Worm (Caenorhabditis elegans) whole organism, early embryonic: ENCODE results near the gene asg-2.

Experiments
- B0310.2 ChIP-seq: sonication (generic microtip); optimal IDR thresholded peaks from 2 replicates; lab custom pipeline; 2016; ENCODE audit warnings: mild to moderate bottlenecking, missing genetic modification characterization, missing compliant biosample characterization
- F13C5.2 ChIP-seq: sonication (generic microtip); optimal IDR thresholded peaks from 2 replicates; lab custom pipeline; 2017; ENCODE audit warnings: mild to moderate bottlenecking, missing genetic modification characterization, inconsistent platforms, missing compliant biosample characterization
- aly-1 ChIP-seq: sonication (generic microtip); optimal IDR thresholded peaks from 2 replicates; lab custom pipeline; 2016; ENCODE audit warnings: missing genetic modification characterization, missing compliant biosample characterization
- ama-1 ChIP-seq: fragments of 150-350 bp; optimal IDR thresholded peaks from 2 replicates; lab custom pipeline; 2014
- ceh-13 ChIP-seq: fragments of 200-800 bp; sonication (Bioruptor generic); optimal IDR thresholded peaks from 2 replicates; lab custom pipeline; 2018; ENCODE audit warnings: mild to moderate bottlenecking, missing genetic modification characterization, missing compliant biosample characterization
- ceh-36 ChIP-seq: sonication (generic microtip); optimal IDR thresholded peaks from 2 replicates; lab custom pipeline; 2016; ENCODE audit warnings: missing genetic modification characterization, inconsistent platforms, missing compliant biosample characterization
- ets-7 ChIP-seq: sonication (generic microtip); optimal IDR thresholded peaks from 2 replicates; lab custom pipeline; 2016; ENCODE audit warnings: missing genotype, missing genetic modification characterization, missing compliant biosample characterization
- flt-1 ChIP-seq: fragments of 200-800 bp; sonication (Bioruptor generic); IDR thresholded peaks from 2 replicates; pipeline ENCODE4 v1.3.6; 2022; ENCODE audit warnings: missing genetic modification characterization, missing compliant biosample characterization
- hmbx-1 ChIP-seq: sonication (generic microtip); optimal IDR thresholded peaks from 2 replicates; lab custom pipeline; 2016; ENCODE audit warnings: mild to moderate bottlenecking, missing genetic modification characterization, missing compliant biosample characterization
- hmg-4 ChIP-seq: fragments of 200-800 bp; sonication (Bioruptor generic); optimal IDR thresholded peaks from 2 replicates; lab custom pipeline; 2018; ENCODE audit warnings: mild to moderate bottlenecking, missing genetic modification characterization, missing compliant biosample characterization
- hnd-1 ChIP-seq: sonication (generic microtip); optimal IDR thresholded peaks from 2 replicates; lab custom pipeline; 2016; ENCODE audit warnings: missing genetic modification characterization, missing compliant biosample characterization
- pes-1 ChIP-seq: fragments of 200-800 bp; sonication (Bioruptor generic); IDR thresholded peaks from 2 replicates; pipeline ENCODE4 v1.3.6; 2022; ENCODE audit warnings: missing genetic modification reagents, missing genetic modification characterization, missing compliant biosample characterization
- scrt-1 ChIP-seq: fragments of 200-800 bp; sonication (Bioruptor generic); IDR thresholded peaks from 2 replicates; pipeline ENCODE4 v1.3.6; 2022; ENCODE audit warnings: missing genetic modification characterization, missing compliant biosample characterization
- sea-1 ChIP-seq: fragments of 200-800 bp; sonication (Bioruptor generic); conservative IDR thresholded peaks from 2 replicates; pipeline ENCODE4 v1.3.6; 2022; ENCODE audit warnings: missing genetic modification characterization, missing compliant biosample characterization
- tbx-11 ChIP-seq: fragments of 200-800 bp; sonication (Bioruptor generic); IDR thresholded peaks from 2 replicates; pipeline ENCODE4 v1.3.6; 2022; ENCODE audit warnings: missing genetic modification characterization, missing compliant biosample characterization
- tbx-37 ChIP-seq: fragments of 200-800 bp; sonication (Bioruptor generic); conservative IDR thresholded peaks from 2 replicates; pipeline ENCODE4 v1.3.6; 2022; ENCODE audit warnings: missing genetic modification reagents, missing genetic modification characterization, missing compliant biosample characterization
- tra-4 ChIP-seq: sonication (generic microtip); optimal IDR thresholded peaks from 2 replicates; lab custom pipeline; 2017; ENCODE audit warnings: missing genetic modification characterization, missing compliant biosample characterization

The asg-2 gene

ce11 chrX:6840670-6841308 is at the start of gene asg-2, which contains the start of gene glr-6:
Gene asg-2, plus strand, starts transcription at chrX:6841258.
Gene glr-6, minus strand, starts transcription at chrX:6840720.
- peak; percentile 42 for TF ChIP-seq F13C5.2 (tag; lab: Kevin White, UChicago)
- no peak for TF ChIP-seq tbx-11 (GFP tag; lab: Robert Waterston, UW)

DNA sequence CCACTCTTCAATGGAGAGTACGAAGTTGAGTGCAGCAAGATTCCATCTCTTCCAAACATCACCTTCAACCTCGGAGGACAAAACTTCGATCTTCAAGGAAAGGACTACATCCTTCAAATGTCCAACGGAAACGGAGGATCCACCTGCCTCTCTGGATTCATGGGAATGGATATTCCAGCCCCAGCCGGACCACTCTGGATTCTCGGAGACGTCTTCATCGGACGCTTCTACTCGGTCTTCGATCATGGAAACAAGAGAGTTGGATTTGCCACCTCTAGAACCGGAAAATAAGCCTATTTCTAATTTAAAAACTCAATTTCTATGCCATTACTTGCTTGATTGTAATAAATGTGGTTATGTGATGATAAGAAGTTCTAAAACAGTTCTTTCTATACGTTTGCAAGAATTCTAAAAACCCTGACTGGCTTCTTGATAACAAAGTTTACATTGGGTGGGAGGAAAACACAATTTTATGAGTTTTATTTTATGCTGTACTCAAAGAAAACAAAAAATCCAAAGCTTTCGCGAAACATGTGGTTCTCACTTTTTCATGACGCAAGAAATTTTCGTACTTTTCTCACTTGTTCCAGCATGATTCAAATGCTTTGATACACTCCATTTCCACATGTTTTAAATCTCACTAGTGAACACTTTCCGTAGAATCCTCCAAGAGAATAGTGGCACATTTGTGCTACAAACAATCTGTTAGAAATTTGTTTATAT is 48.6 kb upstream of the asg-2 start:
- TF ChIP-seq hnd-1 (tag; lab: Kevin White, UChicago): no peak
- TF ChIP-seq aly-1: no peak
- no peak for TF ChIP-seq tra-4 (tag; lab: Kevin White, UChicago)
- no peak for TF ChIP-seq ama-1 (lab: Kevin White, UChicago)
- TF ChIP-seq B0310.2: no peak
- TF ChIP-seq ceh-36: no peak
- no peak for TF ChIP-seq ceh-13
- no peak for TF ChIP-seq sea-1 (GFP tag; lab: Robert Waterston, UW)
- TF ChIP-seq F13C5.2 (tag; lab: Kevin White, UChicago): no peak
- no peak for TF ChIP-seq ets-7 (tag; lab: Kevin White, UChicago)
- TF ChIP-seq hmg-4 (GFP tag; lab: Kevin White, UChicago): no peak
- TF ChIP-seq pes-1 (GFP tag; lab: Robert Waterston, UW): no peak
- TF ChIP-seq scrt-1: no peak
- no peak for TF ChIP-seq tbx-37 (GFP tag; lab: Robert Waterston, UW)
- no peak for TF ChIP-seq flt-1 (GFP tag; lab: Robert Waterston, UW)
- no peak for TF ChIP-seq hmbx-1 (tag; lab: Kevin White, UChicago)
- no peak for TF ChIP-seq tbx-11 (GFP tag; lab: Robert Waterston, UW)

- TF ChIP-seq hnd-1 (tag; lab: Kevin White, UChicago) (no peak), sea-1 (GFP tag; lab: Robert Waterston, UW) (no peak)
Measured at ce11 chrX:6795843-6796521, 45.1 kb upstream of the asg-2 start.

DNA sequence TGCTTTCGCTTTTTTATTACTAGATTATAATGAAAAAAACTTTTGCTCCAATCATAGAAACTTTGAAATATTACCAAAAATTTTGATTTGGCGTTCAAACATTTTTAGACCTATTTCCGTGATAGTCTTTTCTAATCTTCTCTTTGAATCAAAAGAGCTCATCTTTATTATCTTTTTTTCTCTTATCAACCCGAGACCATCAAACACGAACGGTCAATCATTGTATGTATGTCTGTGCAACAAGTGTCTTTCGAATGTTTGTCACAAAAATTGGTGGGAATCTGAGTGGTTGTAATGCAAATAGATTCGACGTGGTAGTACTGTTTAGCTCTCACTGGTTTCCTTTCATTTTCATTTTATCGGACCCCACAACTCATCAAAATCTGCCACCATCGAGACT is 41.3 kb upstream of the asg-2 start, which contains the start of gene M03A8.3:
TSS of gene M03A8.3 (plus strand) at position 278 of the 400 bp plus-strand sequence.
- TF ChIP-seq F13C5.2 (tag; lab: Kevin White, UChicago) (no peak), B0310.2 (no peak), tbx-11 (GFP tag; lab: Robert Waterston, UW) (no peak), ceh-13 (no peak), aly-1 (no peak), ama-1 (lab: Kevin White, UChicago) (no peak), pes-1 (GFP tag; lab: Robert Waterston, UW) (no peak), sea-1 (GFP tag; lab: Robert Waterston, UW) (no peak), hmg-4 (GFP tag; lab: Kevin White, UChicago) (no peak), tra-4 (tag; lab: Kevin White, UChicago) (no peak), hnd-1 (tag; lab: Kevin White, UChicago) (no peak), ets-7 (tag; lab: Kevin White, UChicago) (no peak), tbx-37 (GFP tag; lab: Robert Waterston, UW) (no peak), ceh-36 (no peak)

DNA sequence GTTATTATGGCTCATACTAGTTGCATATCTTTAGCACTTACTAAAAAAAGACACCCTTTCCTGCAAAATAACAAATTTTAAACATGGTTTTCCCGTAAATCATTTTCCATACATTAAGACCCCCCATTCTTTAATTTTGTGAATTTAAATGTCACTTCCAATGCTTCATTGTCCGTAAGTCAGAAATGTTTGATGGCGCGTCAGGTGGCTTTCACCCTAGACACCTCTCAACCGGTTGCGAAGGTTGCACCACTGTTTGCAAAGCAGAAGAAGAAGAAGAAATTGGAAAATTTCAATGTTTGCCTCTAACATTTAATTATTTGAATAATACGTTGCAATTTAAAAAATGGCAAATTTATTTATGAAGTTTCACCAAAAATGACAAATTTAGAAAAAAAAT is 39.5 kb upstream of the asg-2 start:
- TF ChIP-seq hmbx-1 (tag; lab: Kevin White, UChicago) (no peak), tbx-37 (GFP tag; lab: Robert Waterston, UW) (no peak), ceh-36 (no peak), pes-1 (GFP tag; lab: Robert Waterston, UW) (no peak), sea-1 (GFP tag; lab: Robert Waterston, UW) (no peak), aly-1 (no peak), ama-1 (lab: Kevin White, UChicago) (no peak), F13C5.2 (tag; lab: Kevin White, UChicago) (no peak), tra-4 (tag; lab: Kevin White, UChicago) (no peak), hnd-1 (tag; lab: Kevin White, UChicago) (no peak), B0310.2 (no peak), ceh-13 (no peak), scrt-1 (no peak), flt-1 (GFP tag; lab: Robert Waterston, UW) (no peak), hmg-4 (GFP tag; lab: Kevin White, UChicago) (no peak), tbx-11 (GFP tag; lab: Robert Waterston, UW) (no peak), ets-7 (tag; lab: Kevin White, UChicago) (no peak)

ce11 chrX:6804405-6804804 is 36.7 kb upstream of the asg-2 start:
- no peak for TF ChIP-seq ets-7 (tag; lab: Kevin White, UChicago)
- no peak for TF ChIP-seq tra-4 (tag; lab: Kevin White, UChicago)
- TF ChIP-seq sea-1 (GFP tag; lab: Robert Waterston, UW): no peak
- TF ChIP-seq F13C5.2 (tag; lab: Kevin White, UChicago): no peak
- no peak for TF ChIP-seq tbx-37 (GFP tag; lab: Robert Waterston, UW)
- TF ChIP-seq B0310.2: no peak
- TF ChIP-seq aly-1: no peak
- no peak for TF ChIP-seq ceh-13
- TF ChIP-seq tbx-11 (GFP tag; lab: Robert Waterston, UW): no peak
- TF ChIP-seq flt-1 (GFP tag; lab: Robert Waterston, UW): no peak
- no peak for TF ChIP-seq scrt-1
- no peak for TF ChIP-seq ama-1 (lab: Kevin White, UChicago)
- no peak for TF ChIP-seq hnd-1 (tag; lab: Kevin White, UChicago)
- TF ChIP-seq ceh-36: no peak
- no peak for TF ChIP-seq hmbx-1 (tag; lab: Kevin White, UChicago)
